Fruit fly (Drosophila melanogaster): ENCODE results near the gene ssp3.

dm6 chr2L:18990133-18990532 is 46.4 kb upstream of the ssp3 start, which contains the start of gene CG15170:
- TF ChIP-seq CG15710 (tag; optimal IDR thresholded peaks at IDR 0.05) (no peak), Pif1B (GFP tag; optimal IDR thresholded peaks at IDR 0.05) (no peak), fd96Ca (GFP tag; IDR thresholded peaks at IDR 0.05) (no peak)
